Fruit fly (Drosophila melanogaster) whole organism, embryonic: Measurements from ENCODE around the gene Tim8.
A peak's percentile ranks its signal among the peaks of the same experiment; 100 is the strongest.

Experiments used
- Bgb ChIP-seq: fragments of 200-800 bp; sonication (Bioruptor generic); IDR thresholded peaks from 2 replicates; pipeline ENCODE4 v1.3.6; 2022; ENCODE audit warnings: missing biosample characterization, missing genetic modification characterization; ENCODE audit not compliant: partially characterized antibody
- CG11247 ChIP-seq: fragments of 200-800 bp; sonication (Bioruptor generic); IDR thresholded peaks from 2 replicates; pipeline ENCODE4 v1.3.6; 2022; ENCODE audit warnings: missing biosample characterization, missing genetic modification characterization
- CG11398 ChIP-seq: fragments of 200-800 bp; sonication (Bioruptor generic); optimal IDR thresholded peaks from 2 replicates; lab custom pipeline; 2016; ENCODE audit warnings: missing biosample characterization, missing genetic modification characterization
- CG11696 ChIP-seq: fragments of 200-800 bp; sonication (Bioruptor generic); IDR thresholded peaks from 2 replicates; pipeline ENCODE4 v1.3.6; 2022; ENCODE audit warnings: missing biosample characterization, missing genetic modification characterization
- CG12071 ChIP-seq: fragments of 200-800 bp; sonication (Bioruptor generic); optimal IDR thresholded peaks from 3 replicates; lab custom pipeline; 2018; ENCODE audit warnings: missing biosample characterization, mild to moderate bottlenecking, missing genetic modification characterization
- CG12659 ChIP-seq: fragments of 200-800 bp; sonication (Bioruptor generic); optimal IDR thresholded peaks from 3 replicates; lab custom pipeline; 2017; ENCODE audit warnings: mild to moderate bottlenecking, missing biosample characterization, missing genetic modification reagents, missing genetic modification characterization
- CG12942 ChIP-seq: fragments of 200-800 bp; sonication (Bioruptor generic); optimal IDR thresholded peaks from 3 replicates; lab custom pipeline; 2016; ENCODE audit warnings: missing biosample characterization, missing genetic modification characterization
- CG14050 ChIP-seq: fragments of 200-800 bp; sonication (Bioruptor generic); IDR thresholded peaks from 3 replicates; pipeline ENCODE4 v1.3.6; 2022; ENCODE audit warnings: missing biosample characterization, missing genetic modification characterization
- CG15073 ChIP-seq: fragments of 200-800 bp; sonication (Bioruptor generic); optimal IDR thresholded peaks from 2 replicates; lab custom pipeline; 2016; ENCODE audit warnings: missing biosample characterization, missing genetic modification characterization
- CG15601 ChIP-seq: fragments of 200-800 bp; sonication (Bioruptor generic); optimal IDR thresholded peaks from 3 replicates; lab custom pipeline; 2019; ENCODE audit warnings: missing biosample characterization, mild to moderate bottlenecking, missing genetic modification characterization, moderate library complexity
- CG16813 ChIP-seq: fragments of 200-800 bp; sonication (Bioruptor generic); IDR thresholded peaks from 3 replicates; pipeline ENCODE4 v1.3.6; 2022; ENCODE audit warnings: missing biosample characterization, missing genetic modification characterization; ENCODE audit not compliant: partially characterized antibody
- CG17361 ChIP-seq: fragments of 200-800 bp; sonication (Bioruptor generic); IDR thresholded peaks from 3 replicates; pipeline ENCODE4 v1.3.6; 2022; ENCODE audit warnings: missing biosample characterization, missing genetic modification characterization
- CG17829 ChIP-seq: fragments of 200-800 bp; optimal IDR thresholded peaks from 2 replicates; lab custom pipeline; 2019; ENCODE audit warnings: missing biosample characterization, mild to moderate bottlenecking, missing genetic modification characterization, moderate library complexity
- CG31365 ChIP-seq: fragments of 200-800 bp; sonication (Bioruptor generic); optimal IDR thresholded peaks from 2 replicates; lab custom pipeline; 2018; ENCODE audit warnings: missing biosample characterization, mild to moderate bottlenecking, missing genetic modification characterization
- CG31388 ChIP-seq: fragments of 200-800 bp; sonication (Bioruptor generic); optimal IDR thresholded peaks from 2 replicates; lab custom pipeline; 2016; ENCODE audit warnings: missing biosample characterization, missing genetic modification characterization
- CG3407 ChIP-seq: fragments of 200-800 bp; sonication (Bioruptor generic); optimal IDR thresholded peaks from 2 replicates; lab custom pipeline; 2018; ENCODE audit warnings: missing biosample characterization, mild to moderate bottlenecking, missing genetic modification characterization
- CG4404 ChIP-seq: fragments of 200-800 bp; sonication (Bioruptor generic); IDR thresholded peaks from 2 replicates; pipeline ENCODE4 v1.3.6; 2022; ENCODE audit warnings: missing biosample characterization, missing genetic modification characterization
- CG6813 ChIP-seq: fragments of 200-800 bp; sonication (Bioruptor generic); optimal IDR thresholded peaks from 2 replicates; lab custom pipeline; 2017; ENCODE audit warnings: missing biosample characterization, missing genetic modification characterization, mild to moderate bottlenecking, moderate library complexity, missing genetic modification reagents
- CG7786 ChIP-seq: fragments of 200-800 bp; sonication (Bioruptor generic); optimal IDR thresholded peaks from 2 replicates; lab custom pipeline; 2016; ENCODE audit warnings: missing biosample characterization, missing genetic modification characterization
- CG9437 ChIP-seq: fragments of 200-800 bp; sonication (Bioruptor generic); optimal IDR thresholded peaks from 2 replicates; lab custom pipeline; 2018; ENCODE audit warnings: missing biosample characterization, mild to moderate bottlenecking, missing genetic modification characterization
- CHES-1-like ChIP-seq: fragments of 200-800 bp; sonication (Bioruptor generic); optimal IDR thresholded peaks from 2 replicates; lab custom pipeline; 2016; ENCODE audit warnings: missing biosample characterization, missing genetic modification characterization
- CkIIα-i1 ChIP-seq: fragments of 200-800 bp; sonication (Bioruptor generic); IDR thresholded peaks from 2 replicates; pipeline ENCODE4 v1.3.6; 2022; ENCODE audit warnings: missing biosample characterization, missing genetic modification characterization
- CrebB ChIP-seq: fragments of 200-800 bp; sonication (Bioruptor generic); optimal IDR thresholded peaks from 3 replicates; lab custom pipeline; 2018; ENCODE audit warnings: missing biosample characterization, mild to moderate bottlenecking, missing genetic modification characterization
- D19B ChIP-seq: fragments of 200-800 bp; sonication (Bioruptor generic); optimal IDR thresholded peaks from 2 replicates; lab custom pipeline; 2017; ENCODE audit warnings: missing biosample characterization, mild to moderate bottlenecking, missing genetic modification characterization
- Doc3 ChIP-seq: fragments of 200-800 bp; sonication (Bioruptor generic); IDR thresholded peaks from 3 replicates; pipeline ENCODE4 v1.3.6; 2022; ENCODE audit warnings: missing biosample characterization, missing genetic modification characterization; ENCODE audit not compliant: partially characterized antibody
- Elba2 ChIP-seq: fragments of 200-800 bp; sonication (Bioruptor generic); optimal IDR thresholded peaks from 3 replicates; lab custom pipeline; 2016; ENCODE audit warnings: missing biosample characterization, missing genetic modification characterization
- HLH54F ChIP-seq: fragments of 200-800 bp; sonication (Bioruptor generic); optimal IDR thresholded peaks from 3 replicates; lab custom pipeline; 2016; ENCODE audit warnings: missing biosample characterization, missing genetic modification characterization
- HmgD ChIP-seq: fragments of 200-800 bp; sonication (Bioruptor generic); optimal IDR thresholded peaks from 3 replicates; lab custom pipeline; 2016; ENCODE audit warnings: missing biosample characterization, missing genetic modification characterization
- MBD-R2 ChIP-seq: fragments of 200-800 bp; sonication (Bioruptor generic); IDR thresholded peaks from 2 replicates; pipeline ENCODE4 v1.3.6; 2022; ENCODE audit warnings: missing biosample characterization, missing genetic modification characterization
- Mad ChIP-seq: fragments of 200-800 bp; sonication (Bioruptor generic); optimal IDR thresholded peaks from 2 replicates; lab custom pipeline; 2016; ENCODE audit warnings: missing biosample characterization, missing genetic modification characterization
- NfI ChIP-seq: fragments of 200-800 bp; sonication (Bioruptor generic); optimal IDR thresholded peaks from 3 replicates; lab custom pipeline; 2018; ENCODE audit warnings: missing biosample characterization, mild to moderate bottlenecking, missing genetic modification characterization, moderate library complexity
- TFAM ChIP-seq: fragments of 200-800 bp; sonication (Bioruptor generic); optimal IDR thresholded peaks from 2 replicates; lab custom pipeline; 2017; ENCODE audit warnings: missing biosample characterization, missing genetic modification characterization, inconsistent platforms
- YL-1 ChIP-seq: fragments of 200-800 bp; sonication (Bioruptor generic); optimal IDR thresholded peaks from 3 replicates; lab custom pipeline; 2017; ENCODE audit warnings: missing biosample characterization, mild to moderate bottlenecking, missing genetic modification characterization
- az2 ChIP-seq: fragments of 200-800 bp; sonication (Bioruptor generic); optimal IDR thresholded peaks from 3 replicates; lab custom pipeline; 2016; ENCODE audit warnings: missing biosample characterization, missing genetic modification characterization
- cato ChIP-seq: fragments of 200-800 bp; sonication (Bioruptor generic); optimal IDR thresholded peaks from 2 replicates; lab custom pipeline; 2016; ENCODE audit warnings: missing biosample characterization, missing genetic modification characterization, borderline replicate concordance
- chif ChIP-seq, 2 experiments: fragments of 200-800 bp; sonication (Bioruptor generic); optimal IDR thresholded peaks; 3 replicates each; lab custom pipeline; 2016; ENCODE audit warnings: missing biosample characterization in 2 of 2, missing genetic modification characterization in 2 of 2
- ci ChIP-seq: fragments of 200-800 bp; sonication (Bioruptor generic); IDR thresholded peaks from 3 replicates; pipeline ENCODE4 v1.3.6; 2022; ENCODE audit warnings: missing biosample characterization, missing genetic modification characterization
- disco-r ChIP-seq: fragments of 200-800 bp; sonication (Bioruptor generic); optimal IDR thresholded peaks from 2 replicates; lab custom pipeline; 2016; ENCODE audit warnings: missing biosample characterization, missing genetic modification characterization
- eyg ChIP-seq: fragments of 200-800 bp; sonication (Bioruptor generic); optimal IDR thresholded peaks from 3 replicates; lab custom pipeline; 2016; ENCODE audit warnings: missing biosample characterization, missing genetic modification characterization
- gro ChIP-seq: fragments of 200-800 bp; sonication (Bioruptor generic); optimal IDR thresholded peaks from 2 replicates; lab custom pipeline; 2016; ENCODE audit warnings: missing biosample characterization, missing genetic modification characterization
- lab ChIP-seq: fragments of 200-800 bp; sonication (Bioruptor generic); optimal IDR thresholded peaks from 3 replicates; lab custom pipeline; 2017; ENCODE audit warnings: missing biosample characterization, missing genetic modification characterization, mild to moderate bottlenecking, moderate library complexity, missing genetic modification reagents
- lbe ChIP-seq: fragments of 200-800 bp; sonication (Bioruptor generic); optimal IDR thresholded peaks from 2 replicates; lab custom pipeline; 2016; ENCODE audit warnings: missing biosample characterization, mild to moderate bottlenecking, missing genetic modification characterization
- lov ChIP-seq, 2 experiments: fragments of 200-800 bp in 1 of 2; fragments of >200 bp in 1 of 2; sonication (Bioruptor generic) in 1 of 2; IDR thresholded peaks in 1 of 2; optimal IDR thresholded peaks in 1 of 2; 2 replicates in 1 of 2; 3 replicates in 1 of 2; pipeline versions ENCODE4 v1.3.6 to Lab custom; 2017 to 2022; ENCODE audit warnings: missing biosample characterization in 1 of 2, missing genetic modification characterization in 1 of 2
- otp ChIP-seq: fragments of 200-800 bp; sonication (Bioruptor generic); IDR thresholded peaks from 3 replicates; pipeline ENCODE4, ENCODE4 v1.3.6; 2022; ENCODE audit warnings: missing biosample characterization, missing genetic modification characterization
- pita ChIP-seq: fragments of 200-800 bp; sonication (Bioruptor generic); optimal IDR thresholded peaks from 2 replicates; lab custom pipeline; 2017; ENCODE audit warnings: missing biosample characterization, mild to moderate bottlenecking, missing genetic modification characterization
- rib ChIP-seq: fragments of 200-800 bp; sonication (Bioruptor generic); IDR thresholded peaks from 2 replicates; pipeline ENCODE4 v1.3.6; 2022; ENCODE audit warnings: missing biosample characterization, missing genetic modification characterization
- sens ChIP-seq: fragments of 200-800 bp; sonication (Bioruptor generic); peaks from one replicate; lab custom pipeline; 2016; ENCODE audit warnings: missing biosample characterization, missing genetic modification characterization
- stc ChIP-seq: fragments of 200-800 bp; sonication (Bioruptor generic); IDR thresholded peaks from 2 replicates; pipeline ENCODE4 v1.3.6; 2022; ENCODE audit warnings: missing biosample characterization, missing genetic modification characterization
- tna ChIP-seq: fragments of 200-800 bp; sonication (Bioruptor generic); IDR thresholded peaks from 2 replicates; pipeline ENCODE4 v1.3.6; 2022; ENCODE audit warnings: missing biosample characterization, missing genetic modification characterization; ENCODE audit not compliant: partially characterized antibody
- vvl ChIP-seq: fragments of 200-800 bp; sonication (Bioruptor generic); IDR thresholded peaks from 2 replicates; pipeline ENCODE4 v1.3.6; 2022; ENCODE audit warnings: missing biosample characterization, missing genetic modification characterization

Gene Tim8

DNA sequence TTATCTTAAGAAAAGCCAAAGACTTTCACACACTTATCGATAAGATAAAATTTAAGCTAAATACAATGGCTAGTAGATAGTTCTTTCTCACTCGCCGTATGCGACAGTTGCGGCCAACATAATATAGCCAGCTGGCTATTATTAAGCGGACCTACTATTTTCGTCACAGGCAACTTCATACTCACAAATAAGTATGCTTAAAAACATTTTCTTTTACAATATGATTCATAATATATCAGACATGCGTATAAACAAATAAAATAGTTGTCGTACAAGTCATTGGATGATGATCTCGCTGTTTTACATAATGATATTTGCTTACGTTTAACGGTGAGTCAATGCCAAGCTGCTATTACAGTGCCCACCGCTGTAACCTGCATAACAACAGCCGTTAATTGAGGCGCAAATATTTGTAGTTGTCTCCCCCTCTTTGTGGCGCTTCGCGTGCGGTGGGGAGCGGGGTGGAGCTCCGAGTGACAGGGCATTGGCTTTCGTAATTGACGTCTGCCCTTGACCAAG is 42.0 kb upstream of the Tim8 start (continued):
- peak; percentile 47 for TF ChIP-seq HLH54F (GFP tag; lab: Kevin White, UChicago)
- TF ChIP-seq CG12942 (GFP tag; lab: Kevin White, UChicago), result peak; percentile 14
- TF ChIP-seq MBD-R2 (GFP tag; lab: Robert Waterston, UW), result peak; percentile 44; the same call in 1 of the 2 replicates
- peak; percentile 89 for TF ChIP-seq CG11696 (GFP tag; lab: Robert Waterston, UW)
- no peak for TF ChIP-seq CkIIα-i1 (GFP tag; lab: Robert Waterston, UW)
- TF ChIP-seq D19B (GFP tag; lab: Kevin White, UChicago), result peak; percentile 33
- TF ChIP-seq CG11398 (GFP tag; lab: Kevin White, UChicago), result peak; percentile 34
- TF ChIP-seq az2, result peak; percentile 54
- peak; percentile 24 for TF ChIP-seq CHES-1-like (GFP tag; lab: Kevin White, UChicago)
- peak; percentile 94 for TF ChIP-seq sens (GFP tag; lab: Kevin White, UChicago)
- TF ChIP-seq stc, result peak; percentile 67
- peak; percentile 63 for TF ChIP-seq gro (GFP tag; lab: Kevin White, UChicago)
- TF ChIP-seq Elba2 (GFP tag; lab: Kevin White, UChicago), result no peak
- peak; percentile 23 to 64 for TF ChIP-seq chif (GFP tag; optimal IDR thresholded peaks at IDR 0.05; lab: Kevin White, UChicago)
- peak; percentile 33; the same call in 1 of the 2 replicates for TF ChIP-seq rib (GFP tag; lab: Robert Waterston, UW)
- peak; percentile 77 for TF ChIP-seq otp (GFP tag; lab: Robert Waterston, UW)
- TF ChIP-seq YL-1, result no peak
- TF ChIP-seq CG31365, result peak; percentile 54
- peak; percentile 62 for TF ChIP-seq NfI (GFP tag; lab: Kevin White, UChicago)
- TF ChIP-seq lbe (GFP tag; lab: Kevin White, UChicago), result peak; percentile 19
- TF ChIP-seq Mad (GFP tag; lab: Kevin White, UChicago), result peak; percentile 39
- TF ChIP-seq CG4404 (GFP tag; lab: Robert Waterston, UW), result no peak
- no peak for TF ChIP-seq CG31388
- TF ChIP-seq CG15073 (GFP tag; lab: Kevin White, UChicago), result no peak
- peak; percentile 58 for TF ChIP-seq CG9437 (GFP tag; lab: Kevin White, UChicago)
- peak; percentile 52 for TF ChIP-seq CG7786
- peak; percentile 79 for TF ChIP-seq CG17361 (GFP tag; lab: Robert Waterston, UW)
- peak; percentile 40; the same call in 1 of the 3 replicates for TF ChIP-seq CG14050
- TF ChIP-seq lov (optimal IDR thresholded peaks at IDR 0.05; lab: Kevin White, UChicago), result no peak
- TF ChIP-seq lov (GFP tag; IDR thresholded peaks at IDR 0.05; lab: Robert Waterston, UW), result no peak
- TF ChIP-seq eyg (GFP tag; lab: Kevin White, UChicago), result peak; percentile 62
- TF ChIP-seq CG12659 (GFP tag; lab: Kevin White, UChicago), result peak; percentile 78
- TF ChIP-seq CrebB, result peak; percentile 65
- TF ChIP-seq TFAM (GFP tag; lab: Kevin White, UChicago), result no peak
- TF ChIP-seq Bgb (GFP tag; lab: Robert Waterston, UW), result no peak
- no peak for TF ChIP-seq pita (GFP tag; lab: Kevin White, UChicago)
- peak; percentile 40 for TF ChIP-seq CG3407 (GFP tag; lab: Kevin White, UChicago)
- TF ChIP-seq cato (GFP tag; lab: Kevin White, UChicago), result peak; percentile 17
- TF ChIP-seq HmgD (GFP tag; lab: Kevin White, UChicago), result peak; percentile 7
- TF ChIP-seq CG12071 (GFP tag; lab: Kevin White, UChicago), result peak; percentile 63
- TF ChIP-seq CG16813 (GFP tag; lab: Robert Waterston, UW), result no peak
- peak; percentile 20 for TF ChIP-seq disco-r (GFP tag; lab: Kevin White, UChicago)
- TF ChIP-seq CG15601 (tag; lab: Kevin White, UChicago), result peak; percentile 56
- no peak for TF ChIP-seq tna (GFP tag; lab: Robert Waterston, UW)
- peak; percentile 69; the same call in 2 of the 3 replicates for TF ChIP-seq ci (GFP tag; lab: Robert Waterston, UW)
- peak; percentile 49; the same call in 1 of the 2 replicates for TF ChIP-seq vvl (GFP tag; lab: Robert Waterston, UW)
- no peak for TF ChIP-seq Doc3 (GFP tag; lab: Robert Waterston, UW)
- TF ChIP-seq CG17829, result peak; percentile 48
- TF ChIP-seq CG11247 (GFP tag; lab: Robert Waterston, UW), result peak; percentile 26; the same call in 1 of the 2 replicates
- TF ChIP-seq lab, result peak; percentile 85
- peak; percentile 59 for TF ChIP-seq CG6813
